Worm (Caenorhabditis elegans) whole organism, young adult: ENCODE results near the gene F45C12.17.

ENCODE experiments used
- F49E8.2 ChIP-seq: sonication (generic microtip); optimal IDR thresholded peaks from 3 replicates; lab custom pipeline; 2017; ENCODE audit warnings: missing genetic modification characterization, mild to moderate bottlenecking, missing compliant biosample characterization, antibody characterized with exemption, moderate library complexity; ENCODE audit not compliant: insufficient read depth
- F55B11.4 ChIP-seq: sonication (generic microtip); optimal IDR thresholded peaks from 2 replicates; lab custom pipeline; 2016; ENCODE audit warnings: missing compliant biosample characterization, missing genetic modification characterization, borderline replicate concordance; ENCODE audit not compliant: insufficient read depth
- T26A5.8 ChIP-seq: sonication (generic microtip); optimal IDR thresholded peaks from 2 replicates; lab custom pipeline; 2016; ENCODE audit warnings: missing genetic modification characterization, missing compliant biosample characterization
- ets-4 ChIP-seq: fragments of 200-800 bp; sonication (Bioruptor generic); optimal IDR thresholded peaks from 2 replicates; lab custom pipeline; 2018; ENCODE audit warnings: mild to moderate bottlenecking, missing genetic modification characterization, missing compliant biosample characterization
- madf-10 ChIP-seq: sonication (generic microtip); optimal IDR thresholded peaks from 2 replicates; lab custom pipeline; 2016; ENCODE audit warnings: mild to moderate bottlenecking, missing genetic modification characterization, missing compliant biosample characterization
- pha-4 ChIP-seq: fragments of 150-350 bp; sonication (generic microtip); optimal IDR thresholded peaks from 2 replicates; lab custom pipeline; 2014; ENCODE audit warnings: missing biosample characterization, missing genetic modification reagents, missing genetic modification characterization
- ztf-6 ChIP-seq: fragments of 200-800 bp; sonication (Bioruptor generic); IDR thresholded peaks from 2 replicates; pipeline ENCODE4 v1.3.6; 2022; ENCODE audit warnings: missing genetic modification reagents, missing genetic modification characterization, missing compliant biosample characterization

- TF ChIP-seq pha-4 (tag; lab: Kevin White, UChicago), result no peak
- no peak for TF ChIP-seq F55B11.4 (tag; lab: Kevin White, UChicago)
- no peak for TF ChIP-seq T26A5.8 (tag; lab: Kevin White, UChicago)
- TF ChIP-seq ztf-6 (GFP tag; lab: Robert Waterston, UW), result no peak
- no peak for TF ChIP-seq ets-4 (GFP tag; lab: Kevin White, UChicago)
- TF ChIP-seq F49E8.2 (tag; lab: Kevin White, UChicago), result no peak
- no peak for TF ChIP-seq madf-10 (tag; lab: Kevin White, UChicago)
These were observed 42.2 kb upstream of the F45C12.17 start, which contains the start of gene fbxb-25 for ce11 chrII:1683742-1684141.
